Fruit fly (Drosophila melanogaster): ENCODE data around the gene ema.
A peak's percentile ranks its signal among the peaks of the same experiment; 100 is the strongest.

Gene ema

DNA sequence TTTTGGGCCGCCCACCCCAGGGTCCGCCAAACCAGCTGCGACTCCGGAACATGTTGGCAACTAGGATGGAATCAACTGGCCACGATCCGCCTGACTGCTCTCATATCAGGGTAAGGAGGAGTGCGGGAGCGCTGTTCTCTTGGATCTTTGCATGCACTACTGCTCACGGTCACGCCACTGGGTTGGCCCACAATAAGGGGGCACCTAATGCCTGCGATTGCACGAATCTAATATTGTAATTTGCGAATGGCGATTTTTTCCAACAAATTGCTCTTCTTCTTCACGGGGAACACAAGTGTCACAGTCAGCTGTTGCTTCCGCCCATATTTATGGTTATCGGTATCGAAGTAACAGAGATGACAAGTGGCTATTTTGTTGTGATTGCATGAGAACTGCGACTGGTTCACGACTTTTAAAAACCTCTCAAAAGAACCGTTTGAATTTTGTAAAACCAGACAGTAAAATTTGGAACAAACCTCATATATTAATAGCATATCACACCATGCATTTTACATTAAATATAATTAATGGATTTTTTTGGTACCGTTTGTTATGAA is at the start of gene ema (continued):
- TF ChIP-seq hb (GFP tag; IDR thresholded peaks at IDR 0.05; ENCODE audit: partially characterized antibody) (no peak), CG4404 (GFP tag; IDR thresholded peaks at IDR 0.05) (no peak), CG32772 (GFP tag; IDR thresholded peaks at IDR 0.05) (no peak), E2f2 (GFP tag; IDR thresholded peaks at IDR 0.05) (peak; percentile 45), CG11695 (GFP tag; IDR thresholded peaks at IDR 0.05) (no peak), sna (GFP tag; IDR thresholded peaks at IDR 0.05; ENCODE audit: partially characterized antibody) (0 out of 2 replicates have a peak, but pooled peaks have one; percentile 21), gsb (GFP tag; IDR thresholded peaks at IDR 0.05) (no peak), CG5953 (GFP tag; IDR thresholded peaks at IDR 0.05) (no peak), CG3995 (GFP tag; optimal IDR thresholded peaks at IDR 0.05) (peak; percentile 99), dmrt11E (tag; optimal IDR thresholded peaks at IDR 0.05) (no peak), Doc2 (GFP tag; IDR thresholded peaks at IDR 0.05) (no peak), ATbp (GFP tag; optimal IDR thresholded peaks at IDR 0.05) (no peak), CG31224 (GFP tag; IDR thresholded peaks at IDR 0.05) (0 out of 2 replicates have a peak, but pooled peaks have one; percentile 12), Abd-B (GFP tag; optimal IDR thresholded peaks at IDR 0.05) (no peak), Usf (GFP tag; optimal IDR thresholded peaks at IDR 0.05) (no peak), tio (GFP tag; optimal IDR thresholded peaks at IDR 0.05) (no peak), E2f1 (GFP tag; IDR thresholded peaks at IDR 0.05) (no peak), oc (tag; optimal IDR thresholded peaks at IDR 0.05) (no peak), amos (GFP tag; IDR thresholded peaks at IDR 0.05; ENCODE audit: partially characterized antibody) (peak; percentile 47; the same call in 1 of the 2 replicates), Nf-YA (GFP tag; IDR thresholded peaks at IDR 0.05) (no peak), unc-4 (GFP tag; IDR thresholded peaks at IDR 0.05; ENCODE audit: partially characterized antibody) (0 out of 2 replicates have a peak, but pooled peaks have one; percentile 32), slp2 (GFP tag; optimal IDR thresholded peaks at IDR 0.05) (no peak), ato (GFP tag; IDR thresholded peaks at IDR 0.05; ENCODE audit: partially characterized antibody) (no peak), repo (GFP tag; optimal IDR thresholded peaks at IDR 0.05) (no peak), fru (optimal IDR thresholded peaks at IDR 0.05) (no peak), CG6813 (GFP tag; optimal IDR thresholded peaks at IDR 0.05) (no peak), CG12769 (tag; optimal IDR thresholded peaks at IDR 0.05) (no peak), gsb-n (tag; optimal IDR thresholded peaks at IDR 0.05) (no peak), nerfin-1 (tag; optimal IDR thresholded peaks at IDR 0.05) (peak; percentile 4), Pdp1 (GFP tag; optimal IDR thresholded peaks at IDR 0.05) (peak in 1 of 2 experiments; percentile 50), CG6689 (GFP tag; IDR thresholded peaks at IDR 0.05) (no peak), HmgD (GFP tag; optimal IDR thresholded peaks at IDR 0.05) (no peak), CG4854 (GFP tag; optimal IDR thresholded peaks at IDR 0.05) (no peak), Awh (GFP tag; IDR thresholded peaks at IDR 0.05) (no peak), Hmr (GFP tag; optimal IDR thresholded peaks at IDR 0.05) (no peak), jigr1 (GFP tag; IDR thresholded peaks at IDR 0.05) (no peak), CG4617 (GFP tag; optimal IDR thresholded peaks at IDR 0.05; ENCODE audit: borderline replicate concordance) (peak; percentile 58), CG8359 (GFP tag; optimal IDR thresholded peaks at IDR 0.05; ENCODE audit: borderline replicate concordance) (no peak), ems (GFP tag; optimal IDR thresholded peaks at IDR 0.05) (no peak), Dip3 (GFP tag; optimal IDR thresholded peaks at IDR 0.05) (no peak), slbo (GFP tag; IDR thresholded peaks at IDR 0.05) (peak; percentile 56), Chrac-16 (GFP tag; optimal IDR thresholded peaks at IDR 0.05) (peak; percentile 22), gcm (GFP tag; optimal IDR thresholded peaks at IDR 0.05) (no peak), CG3407 (GFP tag; optimal IDR thresholded peaks at IDR 0.05) (no peak), CG30403 (GFP tag; optimal IDR thresholded peaks at IDR 0.05) (peak; percentile 48), Opbp (GFP tag; IDR thresholded peaks at IDR 0.05; ENCODE audit: partially characterized antibody) (peak; percentile 39; the same call in 1 of the 3 replicates), ac (GFP tag; optimal IDR thresholded peaks at IDR 0.05) (no peak), corto (GFP tag; optimal IDR thresholded peaks at IDR 0.05) (no peak), CG43689 (GFP tag; IDR thresholded peaks at IDR 0.05) (no peak), chif (GFP tag; optimal IDR thresholded peaks at IDR 0.05) (peak in 1 of 2 experiments; percentile 18)
